Worm (Caenorhabditis elegans): ENCODE data around the gene gst-42.

Gene gst-42

ce11 chrX:11757666-11758065 is 29.9 kb upstream of the gst-42 start (continued):
- TF ChIP-seq ama-1 (optimal IDR thresholded peaks at IDR 0.05) (no peak), ama-1 (GFP tag; optimal IDR thresholded peaks at IDR 0.05) (peak in 1 of 2 experiments; percentile 81), sea-2 (GFP tag; IDR thresholded peaks at IDR 0.05) (peak; percentile 62; the same call in 1 of the 2 replicates), snpc-1.1 (tag; optimal IDR thresholded peaks at IDR 0.05; ENCODE audit: insufficient read depth) (peak; percentile 36), xnd-1 (tag; optimal IDR thresholded peaks at IDR 0.05) (no peak), mes-4 (tag; optimal IDR thresholded peaks at IDR 0.05) (peak; percentile 88), F49E8.2 (tag; optimal IDR thresholded peaks at IDR 0.05; ENCODE audit: insufficient read depth) (peak; percentile 10), athp-1 (tag; optimal IDR thresholded peaks at IDR 0.05) (peak; percentile 52), dpff-1 (tag; optimal IDR thresholded peaks at IDR 0.05) (no peak), rec-8 (tag; optimal IDR thresholded peaks at IDR 0.05) (peak; percentile 85 to 92), nhr-27 (tag; optimal IDR thresholded peaks at IDR 0.05) (peak; percentile 35), aptf-2 (GFP tag; conservative IDR thresholded peaks at IDR 0.05) (peak; percentile 67), F10E7.11 (tag; optimal IDR thresholded peaks at IDR 0.05) (peak; percentile 44), ceh-100 (GFP tag; IDR thresholded peaks at IDR 0.05) (peak; percentile 63), B0261.1 (tag; optimal IDR thresholded peaks at IDR 0.05) (peak; percentile 97), gei-17 (GFP tag; optimal IDR thresholded peaks at IDR 0.05) (peak; percentile 64), madf-10 (tag; optimal IDR thresholded peaks at IDR 0.05) (peak; percentile 87), ekl-4 (GFP tag; IDR thresholded peaks at IDR 0.05) (peak; percentile 67; the same call in 1 of the 2 replicates), ztf-28 (GFP tag; IDR thresholded peaks at IDR 0.05) (peak; percentile 89; the same call in 1 of the 2 replicates), mcd-1 (GFP tag; IDR thresholded peaks at IDR 0.05) (peak; percentile 68), nhr-80 (tag; optimal IDR thresholded peaks at IDR 0.05) (no peak), hsf-1 (GFP tag; IDR thresholded peaks at IDR 0.05) (0 out of 2 replicates have a peak, but pooled peaks have one; percentile 54), Y95B8A.8 (GFP tag; IDR thresholded peaks at IDR 0.05) (no peak), ztf-22 (GFP tag; optimal IDR thresholded peaks at IDR 0.05) (no peak), C06A6.2 (GFP tag; conservative IDR thresholded peaks at IDR 0.05) (peak; percentile 64; the same call in 1 of the 2 replicates), attf-5 (GFP tag; optimal IDR thresholded peaks at IDR 0.05) (peak; percentile 72), ztf-6 (GFP tag; IDR thresholded peaks at IDR 0.05) (peak; percentile 70; the same call in 1 of the 2 replicates), T26A5.8 (tag; optimal IDR thresholded peaks at IDR 0.05) (peak; percentile 71), egl-44 (GFP tag; IDR thresholded peaks at IDR 0.05) (peak; percentile 80), lsl-1 (GFP tag; optimal IDR thresholded peaks at IDR 0.05) (no peak), cebp-2 (GFP tag; IDR thresholded peaks at IDR 0.05) (0 out of 2 replicates have a peak, but pooled peaks have one; percentile 87), B0035.1 (tag; optimal IDR thresholded peaks at IDR 0.05) (peak; percentile 63), F57C9.4 (tag; optimal IDR thresholded peaks at IDR 0.05) (no peak), madf-6 (GFP tag; IDR thresholded peaks at IDR 0.05) (peak; percentile 73), dpl-1 (GFP tag; optimal IDR thresholded peaks at IDR 0.05) (no peak), F22D6.2 (tag; optimal IDR thresholded peaks at IDR 0.05) (peak; percentile 40), madf-8 (GFP tag; conservative IDR thresholded peaks at IDR 0.05) (no peak), ceh-58 (GFP tag; IDR thresholded peaks at IDR 0.05) (no peak), Y53G8AR.9 (GFP tag; conservative IDR thresholded peaks at IDR 0.05) (no peak; the same call in 1 of the 2 replicates), nhr-120 (GFP tag; IDR thresholded peaks at IDR 0.05) (0 out of 2 replicates have a peak, but pooled peaks have one; percentile 77), Y79H2A.3 (GFP tag; conservative IDR thresholded peaks at IDR 0.05) (0 out of 2 replicates have a peak, but pooled peaks have one; percentile 59), lsy-27 (tag; optimal IDR thresholded peaks at IDR 0.05; ENCODE audit: borderline replicate concordance, insufficient read depth) (no peak), cebp-1 (GFP tag; IDR thresholded peaks at IDR 0.05) (peak; percentile 53; the same call in 1 of the 2 replicates), cebp-1 (tag; optimal IDR thresholded peaks at IDR 0.05) (no peak), B0019.2 (GFP tag; conservative IDR thresholded peaks at IDR 0.05) (peak; percentile 55; the same call in 1 of the 2 replicates), lin-35 (GFP tag; optimal IDR thresholded peaks at IDR 0.05) (peak in 1 of 3 experiments; percentile 58), egl-18 (GFP tag; IDR thresholded peaks at IDR 0.05) (0 out of 2 replicates have a peak, but pooled peaks have one; percentile 42), fkh-3 (tag; optimal IDR thresholded peaks at IDR 0.05) (peak; percentile 58)

Data from whole organism, young adult.